Worm (Caenorhabditis elegans): ENCODE measurements around the gene col-140.

Gene col-140

DNA sequence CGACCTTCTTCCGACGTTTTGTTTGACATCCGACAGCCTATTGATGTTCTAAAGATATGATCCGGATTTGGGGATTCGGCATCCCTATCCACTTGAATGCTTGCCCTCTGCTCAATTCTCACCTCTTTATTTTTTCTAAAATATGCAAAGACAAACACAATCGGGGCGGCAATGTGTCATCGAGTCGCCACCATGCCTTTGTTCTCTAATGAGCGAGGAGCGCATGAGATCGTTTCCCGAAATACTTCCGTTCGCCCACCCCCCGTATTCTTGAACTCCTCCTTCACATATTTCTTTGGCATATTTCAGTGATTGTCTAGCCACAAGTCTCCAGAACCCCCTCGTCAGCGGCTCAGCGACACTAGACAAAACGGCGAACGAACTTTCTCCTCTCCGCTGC lies 37.3 kb downstream of the col-140 start, which contains the start of gene cyn-17:
Gene cyn-17 (plus strand): TSS at position 301 of the 400 bp plus-strand sequence.
- TF ChIP-seq lin-38 (GFP tag; IDR thresholded peaks at IDR 0.05): no peak
- no peak for TF ChIP-seq snpc-4 (tag; optimal IDR thresholded peaks at IDR 0.05)

DNA sequence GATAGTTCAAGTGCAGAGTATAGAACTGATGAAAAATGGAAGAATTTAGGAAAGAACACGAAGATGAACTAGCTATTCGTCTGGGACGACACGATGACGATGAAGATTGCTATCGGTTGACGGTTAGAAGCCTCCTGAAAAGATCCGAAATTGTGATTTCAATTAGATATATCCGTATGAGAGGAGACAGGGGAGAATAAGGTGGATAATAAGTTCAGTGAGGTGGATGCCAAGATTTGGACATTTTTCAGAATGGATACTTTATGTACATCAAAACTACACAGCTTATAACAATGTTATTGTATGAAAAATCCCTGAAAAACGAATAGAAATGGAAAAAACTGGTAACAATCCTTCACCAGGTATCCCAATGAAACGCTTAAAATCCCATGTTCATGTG lies 38.5 kb downstream of the col-140 start, which contains the start of gene nstp-3:
Gene nstp-3 (minus strand): TSS at position 101 of the 400 bp plus-strand sequence.
- TF ChIP-seq lin-38 (GFP tag; IDR thresholded peaks at IDR 0.05) (no peak), aha-1 (tag) (peak; percentile 52), nhr-237 (tag; optimal IDR thresholded peaks at IDR 0.05) (no peak)

- TF ChIP-seq vab-7 (GFP tag; IDR thresholded peaks at IDR 0.05) (no peak), Y105C5A.15 (GFP tag; IDR thresholded peaks at IDR 0.05) (no peak), unc-62 (GFP tag; optimal IDR thresholded peaks at IDR 0.05 in 1 of 2) (no peak), unc-62 (tag; optimal IDR thresholded peaks at IDR 0.05) (no peak), R02D3.7 (tag; optimal IDR thresholded peaks at IDR 0.05) (no peak), ceh-28 (tag; optimal IDR thresholded peaks at IDR 0.05) (no peak), spr-3 (GFP tag; optimal IDR thresholded peaks at IDR 0.05) (no peak), rbr-2 (tag; optimal IDR thresholded peaks at IDR 0.05) (no peak), dmd-9 (GFP tag; IDR thresholded peaks at IDR 0.05) (no peak), set-16 (GFP tag; IDR thresholded peaks at IDR 0.05) (no peak), saeg-2 (GFP tag; IDR thresholded peaks at IDR 0.05) (no peak), tra-1 (GFP tag; IDR thresholded peaks at IDR 0.05) (no peak), ztf-11 (tag; optimal IDR thresholded peaks at IDR 0.05) (no peak), ZK337.2 (GFP tag; IDR thresholded peaks at IDR 0.05) (no peak), madf-9 (GFP tag; conservative IDR thresholded peaks at IDR 0.05) (no peak)
Measured at ce11 chrV:5792031-5792430, 44.6 kb downstream of the col-140 start, which contains the start of gene ZC250.2. Gene ZC250.2, plus strand, starts transcription at chrV:5792331.

DNA sequence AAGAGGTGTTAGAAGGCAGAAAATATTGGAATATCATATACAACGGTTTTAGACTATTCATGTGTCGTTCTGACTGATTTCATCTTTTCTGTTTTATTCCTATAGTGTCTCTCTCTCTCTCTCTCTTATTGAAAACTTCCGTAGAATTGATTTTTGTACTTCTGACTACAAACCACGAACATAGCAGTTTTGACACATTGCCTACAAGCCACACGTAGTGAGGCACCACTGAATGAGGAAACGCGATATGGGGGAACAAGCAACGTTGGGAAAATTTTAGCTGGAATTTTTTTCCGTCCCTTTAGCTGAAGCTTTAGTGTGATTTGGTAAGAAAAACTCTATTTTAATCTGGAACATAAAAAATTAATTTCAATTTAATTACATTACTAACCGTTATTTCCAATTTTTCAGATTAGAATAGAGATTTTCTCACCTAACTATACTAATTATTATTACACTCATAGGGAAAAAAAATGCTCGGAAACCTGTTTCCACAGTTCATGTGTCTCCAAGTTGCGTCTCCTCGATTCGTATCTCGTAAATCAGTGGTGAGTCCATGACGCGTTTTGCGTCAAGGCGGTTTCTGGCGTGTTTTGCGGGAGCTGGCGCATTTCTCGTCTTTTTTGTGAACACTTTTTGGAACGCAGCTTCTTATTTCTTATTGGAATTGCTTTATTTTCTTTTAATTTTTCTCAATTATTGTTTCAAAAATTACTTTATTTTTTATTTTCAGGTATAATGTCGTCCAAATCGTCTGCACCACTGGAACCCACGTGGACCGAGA lies 45.9 kb downstream of the col-140 start, which contains the start of the genes nhr-142 and F44E7.9:
Gene nhr-142 (minus strand): TSS at position 57 of the 784 bp plus-strand sequence.
Gene F44E7.9 (plus strand): TSS at position 734 of the 784 bp plus-strand sequence.
- TF ChIP-seq fkh-10 (GFP tag; optimal IDR thresholded peaks at IDR 0.05): peak; percentile 4
- 0 out of 2 replicates have a peak, but pooled peaks have one; percentile 52 for TF ChIP-seq lin-29 (GFP tag; IDR thresholded peaks at IDR 0.05)
- TF ChIP-seq nhr-42 (GFP tag; IDR thresholded peaks at IDR 0.05): peak; percentile 34; the same call in 1 of the 2 replicates
- peak; percentile 84 for TF ChIP-seq T26A8.4 (GFP tag; IDR thresholded peaks at IDR 0.05)
- TF ChIP-seq snpc-1.2 (GFP tag; IDR thresholded peaks at IDR 0.05): peak; percentile 66
- TF ChIP-seq snpc-4 (tag; optimal IDR thresholded peaks at IDR 0.05): no peak
- TF ChIP-seq attf-4 (tag; optimal IDR thresholded peaks at IDR 0.05): no peak
- TF ChIP-seq mdt-29 (GFP tag; IDR thresholded peaks at IDR 0.05): no peak
- TF ChIP-seq ceh-82 (tag; optimal IDR thresholded peaks at IDR 0.05): no peak
- TF ChIP-seq gei-8 (GFP tag; optimal IDR thresholded peaks at IDR 0.05): no peak
- no peak for TF ChIP-seq php-3 (GFP tag; IDR thresholded peaks at IDR 0.05)
- TF ChIP-seq unc-62 (GFP tag; optimal IDR thresholded peaks at IDR 0.05 in 1 of 2): no peak
- no peak for TF ChIP-seq unc-62 (tag; optimal IDR thresholded peaks at IDR 0.05)
- no peak for TF ChIP-seq F10B5.3 (tag; optimal IDR thresholded peaks at IDR 0.05)
- no peak for TF ChIP-seq daf-16 (GFP tag; optimal IDR thresholded peaks at IDR 0.05)
- peak; percentile 49 for TF ChIP-seq daf-16 (tag; optimal IDR thresholded peaks at IDR 0.05)
- TF ChIP-seq zfp-2 (tag; optimal IDR thresholded peaks at IDR 0.05): peak; percentile 27
- peak; percentile 91 for TF ChIP-seq nhr-6 (tag; optimal IDR thresholded peaks at IDR 0.05)
- TF ChIP-seq R02D3.7 (tag; optimal IDR thresholded peaks at IDR 0.05): no peak
- no peak for TF ChIP-seq F26F4.8 (GFP tag; conservative IDR thresholded peaks at IDR 0.05)
- TF ChIP-seq lin-39 (tag; optimal IDR thresholded peaks at IDR 0.05): no peak
- peak; percentile 47; the same call in 1 of the 2 replicates for TF ChIP-seq Y48G9A.11 (GFP tag; IDR thresholded peaks at IDR 0.05)
- TF ChIP-seq pqm-1 (tag; optimal IDR thresholded peaks at IDR 0.05): peak; percentile 16
- TF ChIP-seq spr-3 (GFP tag; optimal IDR thresholded peaks at IDR 0.05): peak; percentile 70
- TF ChIP-seq unc-130 (GFP tag; optimal IDR thresholded peaks at IDR 0.05): peak; percentile 75
- TF ChIP-seq aha-1 (tag): peak; percentile 96
- TF ChIP-seq Y75B8A.6 (GFP tag; IDR thresholded peaks at IDR 0.05): no peak
- TF ChIP-seq dve-1 (tag; optimal IDR thresholded peaks at IDR 0.05; ENCODE audit: insufficient read depth): peak; percentile 82
- no peak for TF ChIP-seq skn-1 (tag; optimal IDR thresholded peaks at IDR 0.05)
- TF ChIP-seq rbr-2 (tag; optimal IDR thresholded peaks at IDR 0.05): peak; percentile 89
- peak; percentile 70; the same call in 1 of the 2 replicates for TF ChIP-seq dmd-9 (GFP tag; IDR thresholded peaks at IDR 0.05)
- TF ChIP-seq daf-8 (GFP tag; IDR thresholded peaks at IDR 0.05): no peak
- peak; percentile 77 for TF ChIP-seq dmd-6 (GFP tag; IDR thresholded peaks at IDR 0.05)

All from whole organism, L4 larva.